Worm (Caenorhabditis elegans) whole organism, L4 larva: ENCODE data around the gene endu-2.

Source experiments
- D1046.2 ChIP-seq: fragments of 200-800 bp; sonication (Bioruptor generic); IDR thresholded peaks from 2 replicates; pipeline ENCODE4 v1.3.6; 2022; ENCODE audit warnings: missing genetic modification characterization, missing compliant biosample characterization
- F26F4.8 ChIP-seq: fragments of 200-800 bp; sonication (Bioruptor generic); conservative IDR thresholded peaks from 2 replicates; pipeline ENCODE4 v1.3.6; 2022; ENCODE audit warnings: missing genetic modification characterization, missing compliant biosample characterization
- F37D6.2 ChIP-seq: sonication (generic microtip); optimal IDR thresholded peaks from 2 replicates; lab custom pipeline; 2016; ENCODE audit warnings: mild to moderate bottlenecking, missing genetic modification characterization, missing compliant biosample characterization
- Y105C5A.15 ChIP-seq: fragments of 200-800 bp; sonication (Bioruptor generic); IDR thresholded peaks from 2 replicates; pipeline ENCODE4 v1.3.6; 2022; ENCODE audit warnings: missing genetic modification characterization, missing compliant biosample characterization
- aha-1 ChIP-seq: fragments of 150-350 bp; peaks from one replicate; lab custom pipeline; 2014; ENCODE audit warnings: missing biosample characterization, missing genetic modification characterization
- attf-4 ChIP-seq: sonication (generic microtip); optimal IDR thresholded peaks from 3 replicates; lab custom pipeline; 2017; ENCODE audit warnings: missing biosample characterization, missing genetic modification characterization
- ceh-20 ChIP-seq: fragments of 200-800 bp; sonication (Bioruptor generic); IDR thresholded peaks from 2 replicates; pipeline ENCODE4 v1.3.6; 2022; ENCODE audit warnings: missing genetic modification reagents, missing genetic modification characterization, missing compliant biosample characterization
- ceh-82 ChIP-seq: sonication (generic microtip); optimal IDR thresholded peaks from 2 replicates; lab custom pipeline; 2017; ENCODE audit warnings: missing biosample characterization, missing genetic modification characterization
- ces-1 ChIP-seq: fragments of 150-350 bp; sonication (generic microtip); optimal IDR thresholded peaks from 4 replicates; lab custom pipeline; 2014; ENCODE audit warnings: missing biosample characterization, missing genetic modification reagents, missing genetic modification characterization
- daf-8 ChIP-seq: fragments of 200-800 bp; sonication (Bioruptor generic); IDR thresholded peaks from 2 replicates; pipeline ENCODE4 v1.3.6; 2022; ENCODE audit warnings: missing genetic modification characterization, missing compliant biosample characterization
- dpl-1 ChIP-seq: fragments of 150-350 bp; optimal IDR thresholded peaks from 2 replicates; lab custom pipeline; 2014; ENCODE audit warnings: missing biosample characterization, missing genetic modification reagents, missing genetic modification characterization
- duxl-1 ChIP-seq: sonication (generic microtip); optimal IDR thresholded peaks from 2 replicates; lab custom pipeline; 2016; ENCODE audit warnings: mild to moderate bottlenecking, missing genetic modification characterization, moderate library complexity, missing compliant biosample characterization; ENCODE audit not compliant: poor library complexity
- fos-1 ChIP-seq: fragments of 150-350 bp; optimal IDR thresholded peaks from 2 replicates; lab custom pipeline; 2014; ENCODE audit warnings: missing biosample characterization, missing genetic modification characterization
- hif-1 ChIP-seq, 2 experiments: sonication (generic microtip); optimal IDR thresholded peaks; 2 replicates each; lab custom pipeline; 2016 to 2017; ENCODE audit warnings: missing compliant biosample characterization in 2 of 2, missing genetic modification characterization in 2 of 2, missing genetic modification reagents in 2 of 2, missing genotype in 2 of 2, mild to moderate bottlenecking in 1 of 2
- hlh-11 ChIP-seq: fragments of 200-800 bp; sonication (Bioruptor generic); optimal IDR thresholded peaks from 2 replicates; lab custom pipeline; 2018; ENCODE audit warnings: mild to moderate bottlenecking, missing genetic modification characterization, missing compliant biosample characterization
- hlh-30 ChIP-seq: sonication (generic microtip); optimal IDR thresholded peaks from 2 replicates; lab custom pipeline; 2017; ENCODE audit warnings: antibody characterized with exemption, mild to moderate bottlenecking, missing genetic modification characterization, missing compliant biosample characterization; ENCODE audit not compliant: insufficient read depth
- hmg-1.1 ChIP-seq: fragments of 200-800 bp; sonication (Bioruptor generic); IDR thresholded peaks from 2 replicates; pipeline ENCODE4 v1.3.6; 2022; ENCODE audit warnings: missing genetic modification reagents, missing genetic modification characterization, missing compliant biosample characterization
- lin-13 ChIP-seq: fragments of 150-350 bp; optimal IDR thresholded peaks from 2 replicates; lab custom pipeline; 2014; ENCODE audit warnings: missing biosample characterization, missing genetic modification reagents, missing genetic modification characterization
- lin-15B ChIP-seq: fragments of 150-350 bp; sonication (generic microtip); optimal IDR thresholded peaks from 3 replicates; lab custom pipeline; 2014; ENCODE audit warnings: missing biosample characterization, missing genetic modification characterization
- lin-29 ChIP-seq: fragments of 200-800 bp; sonication (Bioruptor generic); IDR thresholded peaks from 2 replicates; pipeline ENCODE4 v1.3.6; 2022; ENCODE audit warnings: missing genetic modification reagents, missing genetic modification characterization, missing compliant biosample characterization
- mxl-2 ChIP-seq: fragments of 200-800 bp; sonication (Bioruptor generic); conservative IDR thresholded peaks from 2 replicates; pipeline ENCODE4 v1.3.6; 2022; ENCODE audit warnings: missing genetic modification reagents, missing genetic modification characterization, missing compliant biosample characterization
- nhr-10 ChIP-seq: fragments of 150-350 bp; optimal IDR thresholded peaks from 2 replicates; lab custom pipeline; 2014; ENCODE audit warnings: missing biosample characterization, missing genetic modification characterization
- nhr-11 ChIP-seq: fragments of 150-350 bp; optimal IDR thresholded peaks from 2 replicates; lab custom pipeline; 2014; ENCODE audit warnings: missing biosample characterization, missing genetic modification characterization
- nhr-42 ChIP-seq: fragments of 200-800 bp; sonication (Bioruptor generic); IDR thresholded peaks from 2 replicates; pipeline ENCODE4 v1.3.6; 2022; ENCODE audit warnings: missing genetic modification characterization, missing compliant biosample characterization
- nhr-77 ChIP-seq: fragments of 150-350 bp; optimal IDR thresholded peaks from 2 replicates; lab custom pipeline; 2014; ENCODE audit warnings: missing biosample characterization, missing genetic modification characterization
- pqm-1 ChIP-seq: sonication (generic microtip); optimal IDR thresholded peaks from 2 replicates; lab custom pipeline; 2017; ENCODE audit warnings: missing biosample characterization, missing genetic modification characterization
- sdz-12 ChIP-seq: fragments of 200-800 bp; sonication (Bioruptor generic); optimal IDR thresholded peaks from 2 replicates; lab custom pipeline; 2018; ENCODE audit warnings: mild to moderate bottlenecking, missing genetic modification characterization, missing compliant biosample characterization
- set-16 ChIP-seq: fragments of 200-800 bp; sonication (Bioruptor generic); IDR thresholded peaks from 2 replicates; pipeline ENCODE4 v1.3.6; 2022; ENCODE audit warnings: missing genetic modification reagents, missing genetic modification characterization, missing compliant biosample characterization
- unc-62 ChIP-seq, 3 experiments: fragments of 150-350 bp in 1 of 3; sonication (generic microtip); optimal IDR thresholded peaks in 2 of 3; peaks in 1 of 3; 1 replicate in 1 of 3; 2 replicates in 2 of 3; lab custom pipeline; 2014 to 2017; ENCODE audit warnings: missing biosample characterization in 3 of 3, missing genetic modification characterization in 3 of 3, missing genetic modification reagents in 3 of 3, missing genotype in 1 of 3

Gene endu-2

DNA sequence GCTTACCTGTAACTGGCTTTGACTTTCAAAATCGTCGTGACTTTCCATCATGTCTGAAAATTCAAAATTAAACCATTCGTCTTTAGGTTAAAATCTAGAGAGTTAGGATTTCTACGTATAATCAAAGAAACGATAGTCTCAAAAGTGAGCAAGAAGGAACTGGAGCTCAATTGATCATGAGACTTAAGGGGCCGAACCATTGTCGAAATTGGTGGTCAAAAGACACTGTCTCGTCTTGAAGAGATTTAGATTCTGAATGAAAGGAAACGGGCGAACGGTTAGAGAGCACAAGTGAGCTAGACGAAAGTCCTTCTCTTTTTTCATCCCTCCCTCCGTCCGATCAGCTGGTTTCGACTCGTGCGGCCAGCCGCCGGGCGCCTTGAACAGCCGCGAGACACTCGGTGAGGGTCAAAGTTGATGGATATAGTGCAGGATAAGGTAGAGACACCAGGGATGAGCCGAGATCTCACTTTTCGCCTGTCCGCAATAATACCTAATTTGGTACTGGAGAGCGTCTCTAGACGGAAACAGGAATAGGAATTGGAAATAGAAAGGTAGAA is 19.1 kb downstream of the endu-2 start, which contains the start of gene M60.7:
TSS of gene M60.7 (minus strand) at position 51 of the 560 bp plus-strand sequence.
- TF ChIP-seq hlh-11 (peak; percentile 52), pqm-1 (tag; lab: Kevin White, UChicago) (no peak), unc-62 (GFP tag; optimal IDR thresholded peaks at IDR 0.05 in 1 of 2; lab: Kevin White, UChicago) (peak in 1 of 2 experiments; percentile 80), unc-62 (tag; optimal IDR thresholded peaks at IDR 0.05; lab: Kevin White, UChicago) (no peak), dpl-1 (GFP tag; lab: Kevin White, UChicago) (no peak), F37D6.2 (no peak), set-16 (GFP tag; lab: Robert Waterston, UW) (peak; percentile 61; the same call in 1 of the 2 replicates)
- TF ChIP-seq, all 104 proteins: peak for 3

DNA sequence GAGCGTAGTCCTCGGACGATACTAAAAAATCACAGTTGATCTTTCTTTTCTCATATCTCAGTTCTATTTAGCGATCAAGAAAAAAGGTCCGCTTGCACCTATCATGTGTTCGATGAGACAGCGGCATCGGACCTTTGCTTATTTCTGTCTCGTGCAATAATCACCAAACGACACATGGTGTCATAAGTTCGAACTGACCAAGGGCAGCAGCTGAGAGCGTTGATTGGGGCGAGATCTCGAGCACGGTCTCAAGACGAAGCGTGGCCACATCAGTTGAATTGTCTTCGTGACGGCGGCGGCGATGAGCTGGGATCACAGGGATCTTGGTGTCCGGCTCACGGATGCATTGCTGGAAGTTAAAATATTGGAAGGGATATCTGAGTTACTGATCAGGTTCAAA is 20.6 kb downstream of the endu-2 start:
- TF ChIP-seq ceh-20, result 0 out of 2 replicates have a peak, but pooled peaks have one; percentile 42
- no peak for TF ChIP-seq hmg-1.1 (GFP tag; lab: Robert Waterston, UW)
- no peak for TF ChIP-seq lin-29 (GFP tag; lab: Robert Waterston, UW)
- TF ChIP-seq D1046.2 (GFP tag; lab: Robert Waterston, UW), result 0 out of 2 replicates have a peak, but pooled peaks have one; percentile 55
- TF ChIP-seq hlh-30, result peak; percentile 55

DNA sequence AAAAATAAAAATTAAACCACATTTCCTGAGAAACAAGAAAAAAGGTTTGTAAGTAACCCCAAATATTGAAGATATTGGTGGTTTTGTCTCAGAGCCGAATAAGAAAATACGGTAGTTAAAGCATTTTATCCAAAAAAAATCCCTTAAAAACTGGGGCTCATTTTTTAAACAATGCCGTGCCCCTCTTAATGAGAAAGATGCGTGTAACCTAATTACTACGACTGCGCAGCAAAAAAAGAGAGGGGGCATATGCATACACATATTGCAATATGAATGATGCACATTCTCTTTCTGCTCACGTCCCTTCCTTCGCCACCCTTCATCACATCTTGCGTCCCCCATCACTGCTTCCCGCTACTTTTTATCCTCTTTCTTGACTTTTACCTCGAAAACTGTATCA is 26.0 kb downstream of the endu-2 start:
- TF ChIP-seq ces-1 (GFP tag; lab: Kevin White, UChicago), result no peak
- TF ChIP-seq duxl-1 (tag; lab: Kevin White, UChicago), result no peak
- no peak for TF ChIP-seq fos-1 (tag; lab: Kevin White, UChicago)
- TF ChIP-seq, all 104 proteins: peak for 0

DNA sequence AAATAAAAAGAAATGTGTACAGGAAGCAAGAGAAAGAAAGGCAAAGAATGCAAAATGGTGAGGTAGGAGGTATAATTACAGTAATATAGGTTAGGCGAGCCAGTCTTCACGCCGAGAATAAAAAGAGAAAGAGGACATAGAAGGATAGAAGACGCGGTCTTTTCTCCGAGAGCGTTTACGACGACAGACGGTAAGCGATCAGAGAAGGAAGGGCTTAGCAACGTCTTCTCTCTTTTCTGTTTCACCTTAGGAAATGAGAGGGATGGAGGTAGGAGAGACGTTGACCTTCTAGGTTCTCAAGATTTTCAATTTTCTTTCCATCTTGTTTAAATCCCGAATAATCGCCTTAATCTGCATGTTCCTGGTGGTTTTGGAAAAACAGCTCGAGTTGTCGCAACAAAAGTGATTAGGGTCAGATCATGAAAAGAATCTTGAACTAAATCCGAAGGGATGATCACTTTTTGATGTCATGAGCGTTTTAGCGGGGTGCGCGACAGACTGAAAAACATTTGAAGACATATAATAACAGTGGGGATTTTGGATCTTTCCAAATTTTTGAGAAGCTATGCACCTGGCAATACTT is 29.0 kb downstream of the endu-2 start, which contains the start of gene cutl-29:
TSS of gene cutl-29 (minus strand) at position 51 of the 583 bp plus-strand sequence.
- TF ChIP-seq nhr-77 (tag; lab: Kevin White, UChicago) (no peak), unc-62 (GFP tag; optimal IDR thresholded peaks at IDR 0.05 in 1 of 2; lab: Kevin White, UChicago) (peak in 1 of 2 experiments; percentile 58), unc-62 (tag; optimal IDR thresholded peaks at IDR 0.05; lab: Kevin White, UChicago) (no peak)

DNA sequence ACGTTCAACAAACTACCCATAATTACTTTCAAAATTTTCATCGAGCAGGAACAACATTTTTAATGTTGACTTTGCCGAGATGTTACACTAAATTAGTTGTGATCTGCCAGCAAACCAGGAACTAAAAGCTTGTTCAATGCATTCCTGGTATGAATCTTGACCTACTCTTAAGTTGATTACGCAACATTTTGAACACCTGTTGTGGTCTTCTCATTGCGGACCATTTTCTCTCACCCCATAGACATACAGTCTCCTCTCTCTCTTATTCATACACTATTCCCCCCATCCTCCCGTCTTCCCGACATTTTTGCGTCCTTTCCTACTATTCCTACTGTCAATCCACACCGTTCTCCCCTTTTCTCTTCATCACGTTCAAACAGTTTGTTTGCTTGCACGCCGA is 31.4 kb downstream of the endu-2 start:
- TF ChIP-seq nhr-42 (GFP tag; lab: Robert Waterston, UW), result no peak
- no peak for TF ChIP-seq Y105C5A.15 (GFP tag; lab: Robert Waterston, UW)
- TF ChIP-seq attf-4 (tag; lab: Kevin White, UChicago), result no peak
- no peak for TF ChIP-seq ceh-82
- no peak for TF ChIP-seq D1046.2 (GFP tag; lab: Robert Waterston, UW)
- TF ChIP-seq nhr-10 (tag; lab: Kevin White, UChicago), result no peak
- TF ChIP-seq F26F4.8 (GFP tag; lab: Robert Waterston, UW), result no peak
- TF ChIP-seq aha-1 (tag; lab: Kevin White, UChicago), result no peak
- TF ChIP-seq, all 104 proteins: peak for 0

DNA sequence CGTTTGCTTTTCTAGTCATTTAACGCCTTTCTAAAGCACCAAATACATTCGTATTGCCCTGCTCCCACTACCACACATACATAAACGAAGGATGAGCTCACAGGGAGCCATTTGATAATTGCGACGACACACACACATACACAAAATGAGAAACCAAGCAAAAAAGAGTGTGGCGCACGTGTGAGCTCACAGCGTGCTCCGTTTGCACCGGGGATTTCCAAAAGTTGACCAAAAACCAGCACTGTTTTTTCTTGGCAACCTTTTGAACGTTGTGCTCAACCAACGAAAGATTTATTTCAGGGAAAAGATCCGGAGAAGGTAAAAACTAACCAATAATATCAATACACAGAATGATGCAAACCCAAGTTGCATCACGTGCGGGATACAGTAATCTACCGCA is 32.8 kb downstream of the endu-2 start, which contains the start of gene ksr-1:
TSS of gene ksr-1 (plus strand) at position 301 of the 400 bp plus-strand sequence.
- no peak for TF ChIP-seq sdz-12 (GFP tag; lab: Kevin White, UChicago)
- TF ChIP-seq lin-15B (tag; lab: Kevin White, UChicago), result no peak

DNA sequence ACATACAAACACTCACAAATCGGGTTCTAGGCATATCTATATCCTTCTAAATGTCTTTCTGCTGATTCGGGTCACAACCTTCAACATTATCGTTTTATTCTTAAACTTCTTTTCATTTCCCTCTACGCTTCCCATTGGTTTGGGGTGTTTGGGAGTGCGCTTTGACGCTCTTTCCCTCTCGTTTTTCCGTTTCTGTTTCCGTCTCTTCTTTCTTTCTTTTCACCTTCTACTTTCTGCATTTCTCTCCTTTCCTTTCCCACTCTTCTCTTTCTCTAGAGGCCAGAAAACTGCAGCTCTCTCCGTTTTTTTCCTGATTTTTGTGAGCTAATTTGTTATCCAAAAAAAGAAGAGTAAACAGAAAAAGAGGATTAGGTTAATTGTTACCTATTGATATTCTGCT is 34.2 kb downstream of the endu-2 start:
- TF ChIP-seq hif-1 (tag; optimal IDR thresholded peaks at IDR 0.05; lab: Kevin White, UChicago), result no peak
- TF ChIP-seq mxl-2 (GFP tag; lab: Robert Waterston, UW), result no peak
- no peak for TF ChIP-seq lin-13 (GFP tag; lab: Kevin White, UChicago)
- peak; percentile 25 for TF ChIP-seq nhr-11 (tag; lab: Kevin White, UChicago)
- no peak for TF ChIP-seq daf-8
- TF ChIP-seq, all 104 proteins: peak for 1
